Fruit fly (Drosophila melanogaster) whole organism, pupa: ENCODE measurements around the gene pum.

Source experiments
- CG12605 ChIP-seq: fragments of 200-800 bp; sonication (Bioruptor generic); IDR thresholded peaks from 2 replicates; pipeline ENCODE4 v1.3.6; 2022; ENCODE audit warnings: missing biosample characterization, missing genetic modification characterization
- CG13204 ChIP-seq: fragments of 200-800 bp; sonication (Bioruptor generic); optimal IDR thresholded peaks from 2 replicates; lab custom pipeline; 2018; ENCODE audit warnings: missing biosample characterization, mild to moderate bottlenecking, missing genetic modification characterization, moderate library complexity
- CG17806 ChIP-seq: fragments of 200-800 bp; sonication (Bioruptor generic); optimal IDR thresholded peaks from 2 replicates; lab custom pipeline; 2018; ENCODE audit warnings: missing biosample characterization, mild to moderate bottlenecking, missing genetic modification characterization, moderate library complexity
- Ets98B ChIP-seq: fragments of 200-800 bp; sonication (Bioruptor generic); IDR thresholded peaks from 2 replicates; pipeline ENCODE4 v1.3.6; 2022; ENCODE audit warnings: missing biosample characterization, missing genetic modification characterization

- TF ChIP-seq CG12605 (GFP tag; lab: Robert Waterston, UW) (no peak), CG17806 (no peak), Ets98B (GFP tag; lab: Robert Waterston, UW) (no peak), CG13204 (GFP tag; lab: Kevin White, UChicago) (no peak)
Measured at dm6 chr3R:9149799-9150198, 87.7 kb downstream of the pum start.
